Fruit fly (Drosophila melanogaster) whole organism, prepupa: ENCODE data around the gene CG14034.

Source experiments
- Blimp-1 ChIP-seq: fragments of 200-800 bp; sonication (Bioruptor generic); optimal IDR thresholded peaks from 3 replicates; lab custom pipeline; 2017; ENCODE audit warnings: missing biosample characterization, missing genetic modification characterization, mild to moderate bottlenecking, moderate library complexity, missing genetic modification reagents
- CG10631 ChIP-seq: fragments of 200-800 bp; sonication (Bioruptor generic); optimal IDR thresholded peaks from 2 replicates; lab custom pipeline; 2016; ENCODE audit warnings: missing biosample characterization, missing genetic modification characterization
- CG10669 ChIP-seq: fragments of 200-800 bp; sonication (Bioruptor generic); optimal IDR thresholded peaks from 3 replicates; lab custom pipeline; 2018; ENCODE audit warnings: missing biosample characterization, mild to moderate bottlenecking, missing genetic modification characterization, moderate library complexity
- CG15336 ChIP-seq: fragments of 200-800 bp; sonication (Bioruptor generic); IDR thresholded peaks from 2 replicates; pipeline ENCODE4 v1.3.6; 2022; ENCODE audit warnings: missing biosample characterization, missing genetic modification characterization
- CG1621 ChIP-seq: fragments of 200-800 bp; sonication (Bioruptor generic); optimal IDR thresholded peaks from 3 replicates; lab custom pipeline; 2018; ENCODE audit warnings: missing biosample characterization, mild to moderate bottlenecking, missing genetic modification characterization
- CG3032 ChIP-seq: fragments of 200-800 bp; optimal IDR thresholded peaks from 2 replicates; lab custom pipeline; 2019; ENCODE audit warnings: missing biosample characterization, mild to moderate bottlenecking, missing genetic modification characterization, moderate library complexity
- CG32006 ChIP-seq: fragments of 200-800 bp; sonication (Bioruptor generic); optimal IDR thresholded peaks from 3 replicates; lab custom pipeline; 2017; ENCODE audit warnings: missing biosample characterization, mild to moderate bottlenecking, missing genetic modification characterization
- CG34406 ChIP-seq: fragments of 200-800 bp; sonication (Bioruptor generic); optimal IDR thresholded peaks from 3 replicates; lab custom pipeline; 2016; ENCODE audit warnings: missing biosample characterization, missing genetic modification characterization
- CG3919 ChIP-seq: fragments of 200-800 bp; sonication (Bioruptor generic); optimal IDR thresholded peaks from 3 replicates; lab custom pipeline; 2016; ENCODE audit warnings: missing biosample characterization, missing genetic modification characterization
- CG4318 ChIP-seq: fragments of 200-800 bp; sonication (Bioruptor generic); optimal IDR thresholded peaks from 3 replicates; lab custom pipeline; 2017; ENCODE audit warnings: missing biosample characterization, mild to moderate bottlenecking, missing genetic modification characterization
- CG6163 ChIP-seq: fragments of 200-800 bp; sonication (Bioruptor generic); IDR thresholded peaks from 3 replicates; pipeline ENCODE4 v1.3.6; 2022; ENCODE audit warnings: missing biosample characterization, missing genetic modification characterization
- CG6276 ChIP-seq: fragments of 200-800 bp; sonication (Bioruptor generic); optimal IDR thresholded peaks from 2 replicates; lab custom pipeline; 2017; ENCODE audit warnings: missing biosample characterization, mild to moderate bottlenecking, missing genetic modification characterization
- CG6792 ChIP-seq: fragments of 200-800 bp; sonication (Bioruptor generic); optimal IDR thresholded peaks from 3 replicates; lab custom pipeline; 2016; ENCODE audit warnings: missing biosample characterization, missing genetic modification characterization
- CG6808 ChIP-seq: fragments of 200-800 bp; sonication (Bioruptor generic); optimal IDR thresholded peaks from 3 replicates; lab custom pipeline; 2017; ENCODE audit warnings: missing biosample characterization, missing genetic modification characterization, mild to moderate bottlenecking, moderate library complexity, missing genetic modification reagents
- CG6854 ChIP-seq: fragments of 200-800 bp; sonication (Bioruptor generic); optimal IDR thresholded peaks from 2 replicates; lab custom pipeline; 2017; ENCODE audit warnings: missing biosample characterization, mild to moderate bottlenecking, missing genetic modification characterization
- CG8119 ChIP-seq: fragments of 200-800 bp; sonication (Bioruptor generic); IDR thresholded peaks from 3 replicates; pipeline ENCODE4 v1.3.6; 2022; ENCODE audit warnings: missing biosample characterization, missing genetic modification characterization
- CG8632 ChIP-seq: fragments of 200-800 bp; sonication (Bioruptor generic); optimal IDR thresholded peaks from 3 replicates; lab custom pipeline; 2016; ENCODE audit warnings: missing biosample characterization, missing genetic modification characterization
- CG9139 ChIP-seq: fragments of 200-800 bp; sonication (Bioruptor generic); optimal IDR thresholded peaks from 3 replicates; lab custom pipeline; 2017; ENCODE audit warnings: missing biosample characterization, mild to moderate bottlenecking, missing genetic modification characterization
- Eip78C ChIP-seq: fragments of 200-800 bp; sonication (Bioruptor generic); peaks from one replicate; lab custom pipeline; 2016; ENCODE audit warnings: missing biosample characterization, missing genetic modification characterization
- Ets21C ChIP-seq: fragments of 200-800 bp; sonication (Bioruptor generic); optimal IDR thresholded peaks from 3 replicates; lab custom pipeline; 2016; ENCODE audit warnings: missing biosample characterization, missing genetic modification characterization
- Ets96B ChIP-seq: fragments of 200-800 bp; optimal IDR thresholded peaks from 2 replicates; lab custom pipeline; 2019; ENCODE audit warnings: missing biosample characterization, mild to moderate bottlenecking, missing genetic modification characterization, moderate library complexity
- Gug ChIP-seq: fragments of 200-800 bp; sonication (Bioruptor generic); IDR thresholded peaks from 2 replicates; pipeline ENCODE4 v1.3.6; 2022; ENCODE audit warnings: missing biosample characterization, missing genetic modification characterization
- Hr39 ChIP-seq: fragments of 200-800 bp; sonication (Bioruptor generic); optimal IDR thresholded peaks from 2 replicates; lab custom pipeline; 2016; ENCODE audit warnings: missing biosample characterization, missing genetic modification characterization
- Lpt ChIP-seq: fragments of 200-800 bp; sonication (Bioruptor generic); optimal IDR thresholded peaks from 3 replicates; lab custom pipeline; 2016; ENCODE audit warnings: missing biosample characterization, missing genetic modification characterization
- Met ChIP-seq: fragments of 200-800 bp; sonication (Bioruptor generic); optimal IDR thresholded peaks from 3 replicates; lab custom pipeline; 2016; ENCODE audit warnings: missing biosample characterization, missing genetic modification characterization
- OdsH ChIP-seq: fragments of 200-800 bp; sonication (Bioruptor generic); optimal IDR thresholded peaks from 3 replicates; lab custom pipeline; 2016; ENCODE audit warnings: missing biosample characterization, missing genetic modification characterization
- Smox ChIP-seq: fragments of 200-800 bp; sonication (Bioruptor generic); optimal IDR thresholded peaks from 3 replicates; lab custom pipeline; 2016; ENCODE audit warnings: missing biosample characterization, missing genetic modification characterization
- Sox102F ChIP-seq: fragments of 200-800 bp; sonication (Bioruptor generic); optimal IDR thresholded peaks from 2 replicates; lab custom pipeline; 2016; ENCODE audit warnings: missing biosample characterization, mild to moderate bottlenecking, missing genetic modification characterization
- Sox14 ChIP-seq: fragments of 200-800 bp; sonication (Bioruptor generic); optimal IDR thresholded peaks from 3 replicates; lab custom pipeline; 2016; ENCODE audit warnings: missing biosample characterization, missing genetic modification characterization
- achi ChIP-seq: fragments of 200-800 bp; sonication (Bioruptor generic); optimal IDR thresholded peaks from 3 replicates; lab custom pipeline; 2016; ENCODE audit warnings: missing biosample characterization, missing genetic modification characterization
- acj6 ChIP-seq: fragments of 200-800 bp; sonication (Bioruptor generic); optimal IDR thresholded peaks from 3 replicates; lab custom pipeline; 2016; ENCODE audit warnings: missing biosample characterization, missing genetic modification characterization
- cyc ChIP-seq: fragments of 200-800 bp; sonication (Bioruptor generic); optimal IDR thresholded peaks from 3 replicates; lab custom pipeline; 2016; ENCODE audit warnings: missing biosample characterization, missing genetic modification characterization
- dsx ChIP-seq: fragments of 200-800 bp; optimal IDR thresholded peaks from 3 replicates; lab custom pipeline; 2019; ENCODE audit warnings: missing biosample characterization, mild to moderate bottlenecking, missing genetic modification characterization, moderate library complexity; ENCODE audit not compliant: poor library complexity, severe bottlenecking
- esn ChIP-seq: fragments of 200-800 bp; sonication (Bioruptor generic); optimal IDR thresholded peaks from 2 replicates; lab custom pipeline; 2016; ENCODE audit warnings: missing biosample characterization, mild to moderate bottlenecking, missing genetic modification characterization, moderate library complexity
- fd59A ChIP-seq: fragments of 200-800 bp; sonication (Bioruptor generic); optimal IDR thresholded peaks from 2 replicates; lab custom pipeline; 2017; ENCODE audit warnings: missing biosample characterization, mild to moderate bottlenecking, missing genetic modification characterization, missing genetic modification reagents
- lz ChIP-seq: fragments of 200-800 bp; sonication (Bioruptor generic); optimal IDR thresholded peaks from 3 replicates; lab custom pipeline; 2016; ENCODE audit warnings: missing biosample characterization, missing genetic modification characterization
- net ChIP-seq: fragments of 200-800 bp; sonication (Bioruptor generic); optimal IDR thresholded peaks from 3 replicates; lab custom pipeline; 2016; ENCODE audit warnings: missing biosample characterization, missing genetic modification characterization
- pdm3 ChIP-seq: fragments of 200-800 bp; sonication (Bioruptor generic); optimal IDR thresholded peaks from 3 replicates; lab custom pipeline; 2016; ENCODE audit warnings: missing biosample characterization, missing genetic modification characterization
- salr ChIP-seq, 2 experiments: fragments of 200-800 bp; sonication (Bioruptor generic); optimal IDR thresholded peaks; 3 replicates each; lab custom pipeline; 2016 to 2018; ENCODE audit warnings: missing biosample characterization in 2 of 2, missing genetic modification characterization in 2 of 2, mild to moderate bottlenecking in 1 of 2
- spab ChIP-seq: fragments of 200-800 bp; sonication (Bioruptor generic); optimal IDR thresholded peaks from 2 replicates; lab custom pipeline; 2017; ENCODE audit warnings: missing biosample characterization, mild to moderate bottlenecking, missing genetic modification characterization, missing genetic modification reagents
- ss ChIP-seq, 2 experiments: fragments of 200-800 bp; sonication (Bioruptor generic); optimal IDR thresholded peaks; 2 replicates in 1 of 2; 3 replicates in 1 of 2; lab custom pipeline; 2017 to 2018; ENCODE audit warnings: mild to moderate bottlenecking in 2 of 2, missing biosample characterization in 2 of 2, missing genetic modification characterization in 2 of 2, moderate library complexity in 1 of 2
- svp ChIP-seq: fragments of 200-800 bp; sonication (Bioruptor generic); peaks from one replicate; lab custom pipeline; 2016; ENCODE audit warnings: missing biosample characterization, missing genetic modification characterization
- topi ChIP-seq: fragments of 200-800 bp; sonication (Bioruptor generic); optimal IDR thresholded peaks from 3 replicates; lab custom pipeline; 2016; ENCODE audit warnings: missing biosample characterization, missing genetic modification characterization

Gene CG14034

dm6 chr2L:5237899-5238566 lies 21.7 kb upstream of the CG14034 start:
- TF ChIP-seq CG3032 (tag; lab: Kevin White, UChicago) (peak; percentile 42), achi (GFP tag; lab: Kevin White, UChicago) (peak; percentile 35), svp (GFP tag; lab: Kevin White, UChicago) (peak; percentile 96), CG8632 (no peak), CG4318 (GFP tag; lab: Kevin White, UChicago) (no peak), CG34406 (GFP tag; lab: Kevin White, UChicago) (peak; percentile 4), lz (GFP tag; lab: Kevin White, UChicago) (peak; percentile 2), fd59A (peak; percentile 31), CG10631 (GFP tag; lab: Kevin White, UChicago) (peak; percentile 38), CG3919 (GFP tag; lab: Kevin White, UChicago) (no peak), Ets96B (tag; lab: Kevin White, UChicago) (peak; percentile 60), Hr39 (no peak), topi (GFP tag; lab: Kevin White, UChicago) (peak; percentile 7), esn (peak; percentile 42), spab (GFP tag; lab: Kevin White, UChicago) (peak; percentile 24), CG8119 (0 out of 3 replicates have a peak, but pooled peaks have one; percentile 17), CG9139 (GFP tag; lab: Kevin White, UChicago) (no peak), dsx (GFP tag; lab: Kevin White, UChicago) (peak; percentile 42), OdsH (peak; percentile 22), Eip78C (GFP tag; lab: Kevin White, UChicago) (peak; percentile 59), CG15336 (GFP tag; lab: Robert Waterston, UW) (peak; percentile 26; the same call in 1 of the 2 replicates), CG32006 (GFP tag; lab: Kevin White, UChicago) (peak; percentile 5), Blimp-1 (GFP tag; lab: Kevin White, UChicago) (no peak), CG10669 (GFP tag; lab: Kevin White, UChicago) (peak; percentile 23), Ets21C (GFP tag; lab: Kevin White, UChicago) (no peak), acj6 (GFP tag; lab: Kevin White, UChicago) (peak; percentile 11), CG1621 (no peak), Met (GFP tag; lab: Kevin White, UChicago) (peak; percentile 30), CG6163 (GFP tag; lab: Robert Waterston, UW) (no peak), CG6808 (GFP tag; lab: Kevin White, UChicago) (peak; percentile 20), cyc (GFP tag; lab: Kevin White, UChicago) (peak; percentile 9), Sox14 (GFP tag; lab: Kevin White, UChicago) (no peak), ss (GFP tag; optimal IDR thresholded peaks at IDR 0.05; lab: Kevin White, UChicago) (no peak), net (GFP tag; lab: Kevin White, UChicago) (no peak), pdm3 (GFP tag; lab: Kevin White, UChicago) (peak; percentile 5), Gug (GFP tag; lab: Robert Waterston, UW) (no peak), CG6276 (GFP tag; lab: Kevin White, UChicago) (no peak), Sox102F (GFP tag; lab: Kevin White, UChicago) (no peak), Lpt (GFP tag; lab: Kevin White, UChicago) (no peak), CG6854 (GFP tag; lab: Kevin White, UChicago) (no peak), salr (GFP tag; optimal IDR thresholded peaks at IDR 0.05; lab: Kevin White, UChicago) (peak in 1 of 2 experiments; percentile 5), Smox (GFP tag; lab: Kevin White, UChicago) (peak; percentile 29), CG6792 (GFP tag; lab: Kevin White, UChicago) (peak; percentile 24)
- TF ChIP-seq, all 60 proteins: peak for 26
